Worm (Caenorhabditis elegans) whole organism, L2 larva: ENCODE measurements around the gene ZC132.3.

ENCODE experiments used
- lin-13 ChIP-seq: fragments of 150-350 bp; optimal IDR thresholded peaks from 2 replicates; lab custom pipeline; 2014; ENCODE audit warnings: missing biosample characterization, missing genetic modification reagents, missing genetic modification characterization
- lsy-2 ChIP-seq, 2 experiments: fragments of 150-350 bp in 1 of 2; sonication (generic microtip) in 1 of 2; optimal IDR thresholded peaks; 2 replicates each; lab custom pipeline; 2014 to 2017; ENCODE audit warnings: missing biosample characterization in 2 of 2, missing genetic modification characterization in 2 of 2
- nhr-10 ChIP-seq: sonication (generic microtip); optimal IDR thresholded peaks from 2 replicates; lab custom pipeline; 2017; ENCODE audit warnings: missing biosample characterization, missing genetic modification characterization
- skn-1 ChIP-seq: sonication (generic microtip); optimal IDR thresholded peaks from 2 replicates; lab custom pipeline; 2017; ENCODE audit warnings: missing biosample characterization, missing genetic modification characterization
- unc-39 ChIP-seq: fragments of 150-350 bp; optimal IDR thresholded peaks from 2 replicates; lab custom pipeline; 2014; ENCODE audit warnings: missing biosample characterization, missing genetic modification characterization

ce11 chrV:4339479-4339878, 39.8 kb upstream of the ZC132.3 start:
- TF ChIP-seq lsy-2 (tag; optimal IDR thresholded peaks at IDR 0.05; lab: Kevin White, UChicago) (no peak), skn-1 (tag; lab: Kevin White, UChicago) (no peak), lin-13 (no peak), unc-39 (tag; lab: Kevin White, UChicago) (no peak), nhr-10 (tag; lab: Kevin White, UChicago) (no peak)
